Worm (Caenorhabditis elegans): ENCODE data around the gene ets-6.

The ets-6 gene

ce11 chrV:7590454-7590853 lies 10.1 kb upstream of the ets-6 start, which contains the start of gene C50E3.6:
TSS of gene C50E3.6 (minus strand) at chrV:7590554.
- TF ChIP-seq hnd-1 (tag; optimal IDR thresholded peaks at IDR 0.05) (no peak), sea-1 (GFP tag; conservative IDR thresholded peaks at IDR 0.05) (no peak), B0310.2 (tag; optimal IDR thresholded peaks at IDR 0.05) (no peak), tra-4 (tag; optimal IDR thresholded peaks at IDR 0.05) (no peak), tbx-37 (GFP tag; conservative IDR thresholded peaks at IDR 0.05) (no peak), tbx-11 (GFP tag; IDR thresholded peaks at IDR 0.05) (no peak), scrt-1 (GFP tag; IDR thresholded peaks at IDR 0.05) (no peak), aly-1 (tag; optimal IDR thresholded peaks at IDR 0.05) (no peak), ets-7 (tag; optimal IDR thresholded peaks at IDR 0.05) (no peak), pes-1 (GFP tag; IDR thresholded peaks at IDR 0.05) (no peak), hmbx-1 (tag; optimal IDR thresholded peaks at IDR 0.05) (no peak), ama-1 (optimal IDR thresholded peaks at IDR 0.05) (no peak), ceh-13 (GFP tag; optimal IDR thresholded peaks at IDR 0.05) (no peak), hmg-4 (GFP tag; optimal IDR thresholded peaks at IDR 0.05) (no peak), flt-1 (GFP tag; IDR thresholded peaks at IDR 0.05) (no peak), F13C5.2 (tag; optimal IDR thresholded peaks at IDR 0.05) (no peak)

- TF ChIP-seq tra-4 (tag; optimal IDR thresholded peaks at IDR 0.05) (no peak), tbx-37 (GFP tag; conservative IDR thresholded peaks at IDR 0.05) (no peak), sea-1 (GFP tag; conservative IDR thresholded peaks at IDR 0.05) (no peak), F13C5.2 (tag; optimal IDR thresholded peaks at IDR 0.05) (peak; percentile 34), ama-1 (optimal IDR thresholded peaks at IDR 0.05) (no peak), flt-1 (GFP tag; IDR thresholded peaks at IDR 0.05) (no peak), B0310.2 (tag; optimal IDR thresholded peaks at IDR 0.05) (no peak), scrt-1 (GFP tag; IDR thresholded peaks at IDR 0.05) (no peak)
Observed at ce11 chrV:7587637-7588036, 7.3 kb upstream of the ets-6 start, which contains the start of the genes F19F10.11 and C50E3.5. TSS of gene F19F10.11 (minus strand) at chrV:7587704. TSS of gene C50E3.5 (plus strand) at chrV:7587996.

ce11 chrV:7575563-7575962 lies 4.8 kb downstream of the ets-6 start, which contains the start of the genes snu-66 and ints-9:
TSS of gene snu-66 (minus strand) at chrV:7575670.
TSS of gene ints-9 (plus strand) at chrV:7575802.
- TF ChIP-seq ceh-36 (tag; optimal IDR thresholded peaks at IDR 0.05) (no peak), scrt-1 (GFP tag; IDR thresholded peaks at IDR 0.05) (no peak), pes-1 (GFP tag; IDR thresholded peaks at IDR 0.05) (no peak), tra-4 (tag; optimal IDR thresholded peaks at IDR 0.05) (no peak), ceh-13 (GFP tag; optimal IDR thresholded peaks at IDR 0.05) (no peak), aly-1 (tag; optimal IDR thresholded peaks at IDR 0.05) (no peak), tbx-37 (GFP tag; conservative IDR thresholded peaks at IDR 0.05) (no peak), F13C5.2 (tag; optimal IDR thresholded peaks at IDR 0.05) (no peak), hmbx-1 (tag; optimal IDR thresholded peaks at IDR 0.05) (no peak), ama-1 (optimal IDR thresholded peaks at IDR 0.05) (no peak), B0310.2 (tag; optimal IDR thresholded peaks at IDR 0.05) (no peak), hnd-1 (tag; optimal IDR thresholded peaks at IDR 0.05) (no peak)

ce11 chrV:7570955-7571354 lies 9.4 kb downstream of the ets-6 start, which contains the start of gene F19F10.14:
TSS of gene F19F10.14 (minus strand) at chrV:7571055.
- no peak for TF ChIP-seq hmbx-1 (tag; optimal IDR thresholded peaks at IDR 0.05)
- TF ChIP-seq aly-1 (tag; optimal IDR thresholded peaks at IDR 0.05), result no peak
- no peak for TF ChIP-seq ceh-36 (tag; optimal IDR thresholded peaks at IDR 0.05)
- TF ChIP-seq tra-4 (tag; optimal IDR thresholded peaks at IDR 0.05), result no peak
- no peak for TF ChIP-seq ama-1 (optimal IDR thresholded peaks at IDR 0.05)
- TF ChIP-seq sea-1 (GFP tag; conservative IDR thresholded peaks at IDR 0.05), result no peak
- TF ChIP-seq ceh-13 (GFP tag; optimal IDR thresholded peaks at IDR 0.05), result no peak
- no peak for TF ChIP-seq tbx-11 (GFP tag; IDR thresholded peaks at IDR 0.05)
- no peak for TF ChIP-seq F13C5.2 (tag; optimal IDR thresholded peaks at IDR 0.05)
- no peak for TF ChIP-seq hnd-1 (tag; optimal IDR thresholded peaks at IDR 0.05)
- TF ChIP-seq flt-1 (GFP tag; IDR thresholded peaks at IDR 0.05), result no peak
- no peak for TF ChIP-seq pes-1 (GFP tag; IDR thresholded peaks at IDR 0.05)
- TF ChIP-seq tbx-37 (GFP tag; conservative IDR thresholded peaks at IDR 0.05), result no peak

ce11 chrV:7570290-7570689 lies 10.1 kb downstream of the ets-6 start, which contains the start of gene clec-212:
TSS of gene clec-212 (minus strand) at chrV:7570390.
- no peak for TF ChIP-seq sea-1 (GFP tag; conservative IDR thresholded peaks at IDR 0.05)
- TF ChIP-seq ama-1 (optimal IDR thresholded peaks at IDR 0.05), result no peak
- no peak for TF ChIP-seq B0310.2 (tag; optimal IDR thresholded peaks at IDR 0.05)
- TF ChIP-seq hmbx-1 (tag; optimal IDR thresholded peaks at IDR 0.05), result no peak
- TF ChIP-seq tra-4 (tag; optimal IDR thresholded peaks at IDR 0.05), result no peak
- no peak for TF ChIP-seq hnd-1 (tag; optimal IDR thresholded peaks at IDR 0.05)
- TF ChIP-seq pes-1 (GFP tag; IDR thresholded peaks at IDR 0.05), result no peak
- TF ChIP-seq flt-1 (GFP tag; IDR thresholded peaks at IDR 0.05), result no peak
- TF ChIP-seq F13C5.2 (tag; optimal IDR thresholded peaks at IDR 0.05), result no peak
- no peak for TF ChIP-seq ets-7 (tag; optimal IDR thresholded peaks at IDR 0.05)
- TF ChIP-seq tbx-37 (GFP tag; conservative IDR thresholded peaks at IDR 0.05), result no peak
- no peak for TF ChIP-seq ceh-13 (GFP tag; optimal IDR thresholded peaks at IDR 0.05)
- no peak for TF ChIP-seq ceh-36 (tag; optimal IDR thresholded peaks at IDR 0.05)
- no peak for TF ChIP-seq aly-1 (tag; optimal IDR thresholded peaks at IDR 0.05)

ce11 chrV:7562947-7563346 lies 17.4 kb downstream of the ets-6 start, which contains the start of gene F19F10.1:
TSS of gene F19F10.1 (plus strand) at chrV:7563247.
- TF ChIP-seq aly-1 (tag; optimal IDR thresholded peaks at IDR 0.05), result no peak
- no peak for TF ChIP-seq tbx-11 (GFP tag; IDR thresholded peaks at IDR 0.05)
- no peak for TF ChIP-seq hmbx-1 (tag; optimal IDR thresholded peaks at IDR 0.05)
- TF ChIP-seq flt-1 (GFP tag; IDR thresholded peaks at IDR 0.05), result no peak
- no peak for TF ChIP-seq tra-4 (tag; optimal IDR thresholded peaks at IDR 0.05)

DNA sequence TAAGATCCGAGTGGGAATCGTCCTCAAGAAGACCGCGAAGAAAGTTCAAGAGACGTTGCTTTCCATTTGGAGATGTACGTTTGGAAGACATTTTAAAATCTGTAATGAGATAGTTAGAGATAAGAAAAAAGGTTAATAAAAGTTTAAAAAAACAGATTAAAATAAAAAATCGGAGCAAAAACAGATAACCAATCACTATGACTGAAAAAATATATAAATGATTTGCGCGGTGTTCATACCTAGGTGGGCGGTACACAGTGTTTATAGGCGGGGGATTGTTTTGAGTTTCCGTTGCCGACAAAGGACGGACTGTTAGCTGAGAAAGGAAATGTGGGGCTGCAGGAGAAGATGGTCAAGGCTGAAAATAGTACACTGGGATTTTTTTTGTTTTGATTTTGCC lies 21.7 kb downstream of the ets-6 start, which contains the start of gene ets-7:
Gene ets-7 (minus strand): TSS at position 101 of the 400 bp plus-strand sequence.
- TF ChIP-seq sea-1 (GFP tag; conservative IDR thresholded peaks at IDR 0.05) (no peak), pes-1 (GFP tag; IDR thresholded peaks at IDR 0.05) (no peak), tra-4 (tag; optimal IDR thresholded peaks at IDR 0.05) (no peak), B0310.2 (tag; optimal IDR thresholded peaks at IDR 0.05) (no peak), ets-7 (tag; optimal IDR thresholded peaks at IDR 0.05) (no peak)

- TF ChIP-seq tra-4 (tag; optimal IDR thresholded peaks at IDR 0.05) (no peak), pes-1 (GFP tag; IDR thresholded peaks at IDR 0.05) (no peak), tbx-11 (GFP tag; IDR thresholded peaks at IDR 0.05) (no peak), aly-1 (tag; optimal IDR thresholded peaks at IDR 0.05) (no peak), ceh-36 (tag; optimal IDR thresholded peaks at IDR 0.05) (no peak), ama-1 (optimal IDR thresholded peaks at IDR 0.05) (no peak), tbx-37 (GFP tag; conservative IDR thresholded peaks at IDR 0.05) (no peak), hmbx-1 (tag; optimal IDR thresholded peaks at IDR 0.05) (no peak), scrt-1 (GFP tag; IDR thresholded peaks at IDR 0.05) (no peak), B0310.2 (tag; optimal IDR thresholded peaks at IDR 0.05) (no peak), sea-1 (GFP tag; conservative IDR thresholded peaks at IDR 0.05) (no peak), hnd-1 (tag; optimal IDR thresholded peaks at IDR 0.05) (no peak)
Observed at ce11 chrV:7555875-7556274, 24.5 kb downstream of the ets-6 start.
